Fruit fly (Drosophila melanogaster) whole organism, embryonic: ENCODE measurements around the gene Rab18.

Experiments used
- B-H1 ChIP-seq: fragments of 200-800 bp; sonication (Bioruptor generic); IDR thresholded peaks from 3 replicates; pipeline ENCODE4 v1.3.6; 2022; ENCODE audit warnings: missing biosample characterization, missing genetic modification characterization
- Bdp1 ChIP-seq: fragments of 200-800 bp; sonication (Bioruptor generic); optimal IDR thresholded peaks from 3 replicates; lab custom pipeline; 2016; ENCODE audit warnings: missing biosample characterization, missing genetic modification characterization
- CG10147 ChIP-seq: fragments of 200-800 bp; sonication (Bioruptor generic); optimal IDR thresholded peaks from 2 replicates; lab custom pipeline; 2019; ENCODE audit warnings: missing biosample characterization, mild to moderate bottlenecking, missing genetic modification characterization, moderate library complexity
- CG10959 ChIP-seq: fragments of 200-800 bp; sonication (Bioruptor generic); IDR thresholded peaks from 2 replicates; pipeline ENCODE4 v1.3.6; 2022; ENCODE audit warnings: missing biosample characterization, missing genetic modification characterization
- CG11723 ChIP-seq: fragments of 200-800 bp; sonication (Bioruptor generic); optimal IDR thresholded peaks from 2 replicates; lab custom pipeline; 2017; ENCODE audit warnings: missing biosample characterization, mild to moderate bottlenecking, missing genetic modification characterization
- CG12104 ChIP-seq: fragments of 200-800 bp; sonication (Bioruptor generic); optimal IDR thresholded peaks from 3 replicates; lab custom pipeline; 2016; ENCODE audit warnings: missing biosample characterization, missing genetic modification characterization
- CG12769 ChIP-seq: fragments of 200-800 bp; sonication (Bioruptor generic); optimal IDR thresholded peaks from 2 replicates; lab custom pipeline; 2019; ENCODE audit warnings: missing biosample characterization, mild to moderate bottlenecking, missing genetic modification characterization, moderate library complexity
- CG13123 ChIP-seq: fragments of 200-800 bp; sonication (Bioruptor generic); optimal IDR thresholded peaks from 2 replicates; lab custom pipeline; 2016; ENCODE audit warnings: missing biosample characterization, missing genetic modification characterization
- CG1792 ChIP-seq: fragments of 200-800 bp; sonication (Bioruptor generic); optimal IDR thresholded peaks from 2 replicates; lab custom pipeline; 2016; ENCODE audit warnings: missing biosample characterization, missing genetic modification characterization
- CG18599 ChIP-seq: fragments of 200-800 bp; sonication (Bioruptor generic); optimal IDR thresholded peaks from 3 replicates; lab custom pipeline; 2017; ENCODE audit warnings: missing biosample characterization, missing genetic modification characterization, mild to moderate bottlenecking, moderate library complexity, missing genetic modification reagents
- CG2202 ChIP-seq: fragments of 200-800 bp; sonication (Bioruptor generic); optimal IDR thresholded peaks from 2 replicates; lab custom pipeline; 2018; ENCODE audit warnings: missing biosample characterization, mild to moderate bottlenecking, missing genetic modification characterization
- CG30020 ChIP-seq: fragments of 200-800 bp; optimal IDR thresholded peaks from 2 replicates; lab custom pipeline; 2019; ENCODE audit warnings: missing biosample characterization, mild to moderate bottlenecking, missing genetic modification characterization, moderate library complexity
- CG31441 ChIP-seq: fragments of 200-800 bp; sonication (Bioruptor generic); IDR thresholded peaks from 2 replicates; pipeline ENCODE4 v1.3.6; 2022; ENCODE audit warnings: missing biosample characterization, missing genetic modification characterization
- CG3281 ChIP-seq: fragments of 200-800 bp; sonication (Bioruptor generic); optimal IDR thresholded peaks from 3 replicates; lab custom pipeline; 2017; ENCODE audit warnings: missing biosample characterization, mild to moderate bottlenecking, missing genetic modification characterization
- CG4404 ChIP-seq: fragments of 200-800 bp; sonication (Bioruptor generic); IDR thresholded peaks from 2 replicates; pipeline ENCODE4 v1.3.6; 2022; ENCODE audit warnings: missing biosample characterization, missing genetic modification characterization
- CG5245 ChIP-seq: fragments of 200-800 bp; sonication (Bioruptor generic); optimal IDR thresholded peaks from 3 replicates; lab custom pipeline; 2016; ENCODE audit warnings: missing biosample characterization, missing genetic modification characterization
- CG6175 ChIP-seq: fragments of 200-800 bp; sonication (Bioruptor generic); IDR thresholded peaks from 3 replicates; pipeline ENCODE4 v1.3.6; 2022; ENCODE audit warnings: missing biosample characterization, missing genetic modification characterization
- CG8765 ChIP-seq: fragments of 200-800 bp; sonication (Bioruptor generic); IDR thresholded peaks from 2 replicates; pipeline ENCODE4 v1.3.6; 2022; ENCODE audit warnings: missing biosample characterization, missing genetic modification characterization
- CG8924 ChIP-seq: fragments of 200-800 bp; optimal IDR thresholded peaks from 3 replicates; lab custom pipeline; 2019; ENCODE audit warnings: missing biosample characterization, mild to moderate bottlenecking, missing genetic modification characterization, moderate library complexity
- Dfd ChIP-seq, 2 experiments: fragments of >200 bp; optimal IDR thresholded peaks; 2 replicates each; lab custom pipeline; 2017; ENCODE audit warnings: missing biosample characterization in 2 of 2, missing genetic modification characterization in 2 of 2
- E2f1 ChIP-seq: fragments of 200-800 bp; sonication (Bioruptor generic); IDR thresholded peaks from 2 replicates; pipeline ENCODE4 v1.3.6; 2022; ENCODE audit warnings: missing biosample characterization, missing genetic modification characterization
- Fer1 ChIP-seq: fragments of 200-800 bp; sonication (Bioruptor generic); optimal IDR thresholded peaks from 2 replicates; lab custom pipeline; 2017; ENCODE audit warnings: missing biosample characterization, mild to moderate bottlenecking, missing genetic modification characterization
- Fer2 ChIP-seq: fragments of 200-800 bp; sonication (Bioruptor generic); optimal IDR thresholded peaks from 2 replicates; lab custom pipeline; 2018; ENCODE audit warnings: missing biosample characterization, mild to moderate bottlenecking, missing genetic modification characterization, moderate library complexity
- HLH3B ChIP-seq: fragments of 200-800 bp; sonication (Bioruptor generic); IDR thresholded peaks from 2 replicates; pipeline ENCODE4 v1.3.6; 2022; ENCODE audit warnings: missing biosample characterization, missing genetic modification characterization
- Hmr ChIP-seq: fragments of 200-800 bp; sonication (Bioruptor generic); optimal IDR thresholded peaks from 3 replicates; lab custom pipeline; 2017; ENCODE audit warnings: mild to moderate bottlenecking, missing biosample characterization, missing genetic modification reagents, missing genetic modification characterization
- Hr3 ChIP-seq: fragments of 200-800 bp; sonication (Bioruptor generic); optimal IDR thresholded peaks from 3 replicates; lab custom pipeline; 2016; ENCODE audit warnings: missing biosample characterization, missing genetic modification characterization
- Lpt ChIP-seq: fragments of >200 bp; optimal IDR thresholded peaks from 2 replicates; lab custom pipeline; 2018; ENCODE audit warnings: missing biosample characterization, missing genetic modification characterization
- Meics ChIP-seq: fragments of 200-800 bp; sonication (Bioruptor generic); optimal IDR thresholded peaks from 2 replicates; lab custom pipeline; 2017; ENCODE audit warnings: missing biosample characterization, mild to moderate bottlenecking, missing genetic modification characterization
- Nf-YB ChIP-seq: fragments of 200-800 bp; sonication (Bioruptor generic); optimal IDR thresholded peaks from 3 replicates; lab custom pipeline; 2019; ENCODE audit warnings: missing biosample characterization, mild to moderate bottlenecking, missing genetic modification characterization, moderate library complexity
- Nf-YC ChIP-seq: fragments of 200-800 bp; optimal IDR thresholded peaks from 3 replicates; lab custom pipeline; 2019; ENCODE audit warnings: missing biosample characterization, mild to moderate bottlenecking, missing genetic modification characterization, moderate library complexity
- Oaz ChIP-seq: fragments of 200-800 bp; sonication (Bioruptor generic); IDR thresholded peaks from 2 replicates; pipeline ENCODE4 v1.3.6; 2022; ENCODE audit warnings: missing biosample characterization, missing genetic modification characterization
- Opbp ChIP-seq: fragments of 200-800 bp; sonication (Bioruptor generic); IDR thresholded peaks from 3 replicates; pipeline ENCODE4 v1.3.6; 2022; ENCODE audit warnings: missing biosample characterization, missing genetic modification characterization; ENCODE audit not compliant: partially characterized antibody
- Ptx1 ChIP-seq: fragments of 200-800 bp; sonication (Bioruptor generic); IDR thresholded peaks from 2 replicates; pipeline ENCODE4 v1.3.6; 2022; ENCODE audit warnings: missing biosample characterization, missing genetic modification characterization
- Side ChIP-seq: fragments of 200-800 bp; sonication (Bioruptor generic); optimal IDR thresholded peaks from 2 replicates; lab custom pipeline; 2016; ENCODE audit warnings: missing biosample characterization, missing genetic modification characterization
- ash1 ChIP-seq: fragments of 200-800 bp; sonication (Bioruptor generic); optimal IDR thresholded peaks from 2 replicates; lab custom pipeline; 2018; ENCODE audit warnings: missing biosample characterization, mild to moderate bottlenecking, missing genetic modification characterization
- bbx ChIP-seq: fragments of 200-800 bp; sonication (Bioruptor generic); IDR thresholded peaks from 2 replicates; pipeline ENCODE4 v1.3.6; 2022; ENCODE audit warnings: missing biosample characterization, missing genetic modification characterization; ENCODE audit not compliant: partially characterized antibody
- bowl ChIP-seq: fragments of 200-800 bp; sonication (Bioruptor generic); IDR thresholded peaks from 2 replicates; pipeline ENCODE4 v1.3.6; 2022; ENCODE audit warnings: missing biosample characterization, missing genetic modification characterization
- croc ChIP-seq: fragments of 200-800 bp; sonication (Bioruptor generic); conservative IDR thresholded peaks from 3 replicates; pipeline ENCODE4 v1.3.6; 2022; ENCODE audit warnings: missing biosample characterization, missing genetic modification characterization
- fru ChIP-seq: fragments of >200 bp; optimal IDR thresholded peaks from 2 replicates; lab custom pipeline; 2017
- gsb ChIP-seq: fragments of 200-800 bp; sonication (Bioruptor generic); IDR thresholded peaks from 2 replicates; pipeline ENCODE4 v1.3.6; 2022; ENCODE audit warnings: missing biosample characterization, missing genetic modification characterization
- her ChIP-seq: fragments of 200-800 bp; sonication (Bioruptor generic); optimal IDR thresholded peaks from 2 replicates; lab custom pipeline; 2016; ENCODE audit warnings: missing biosample characterization, missing genetic modification characterization
- lab ChIP-seq: fragments of 200-800 bp; sonication (Bioruptor generic); optimal IDR thresholded peaks from 3 replicates; lab custom pipeline; 2017; ENCODE audit warnings: missing biosample characterization, missing genetic modification characterization, mild to moderate bottlenecking, moderate library complexity, missing genetic modification reagents
- nau ChIP-seq: fragments of 200-800 bp; sonication (Bioruptor generic); optimal IDR thresholded peaks from 3 replicates; lab custom pipeline; 2017; ENCODE audit warnings: missing biosample characterization, mild to moderate bottlenecking, missing genetic modification characterization, missing genetic modification reagents
- nerfin-2 ChIP-seq: fragments of 200-800 bp; sonication (Bioruptor generic); IDR thresholded peaks from 2 replicates; pipeline ENCODE4 v1.3.6; 2022; ENCODE audit warnings: missing biosample characterization, missing genetic modification characterization; ENCODE audit not compliant: partially characterized antibody
- pzg ChIP-seq: fragments of 200-800 bp; sonication (Bioruptor generic); optimal IDR thresholded peaks from 3 replicates; lab custom pipeline; 2018; ENCODE audit warnings: missing biosample characterization, mild to moderate bottlenecking, missing genetic modification characterization, moderate library complexity
- rib ChIP-seq: fragments of 200-800 bp; sonication (Bioruptor generic); IDR thresholded peaks from 2 replicates; pipeline ENCODE4 v1.3.6; 2022; ENCODE audit warnings: missing biosample characterization, missing genetic modification characterization
- salm ChIP-seq: fragments of 200-800 bp; sonication (Bioruptor generic); optimal IDR thresholded peaks from 2 replicates; lab custom pipeline; 2018; ENCODE audit warnings: missing biosample characterization, mild to moderate bottlenecking, missing genetic modification characterization
- sd ChIP-seq: fragments of 200-800 bp; sonication (Bioruptor generic); optimal IDR thresholded peaks from 3 replicates; lab custom pipeline; 2018; ENCODE audit warnings: missing biosample characterization, mild to moderate bottlenecking, missing genetic modification characterization, moderate library complexity
- tio ChIP-seq: fragments of 200-800 bp; sonication (Bioruptor generic); optimal IDR thresholded peaks from 2 replicates; lab custom pipeline; 2017; ENCODE audit warnings: missing biosample characterization, missing genetic modification characterization, inconsistent platforms
- ttk ChIP-seq: fragments of 200-800 bp; sonication (Bioruptor generic); IDR thresholded peaks from 2 replicates; pipeline ENCODE4 v2.1.2; 2022; ENCODE audit warnings: missing biosample characterization, missing genetic modification characterization

Rab18 gene

dm6 chrX:5671537-5672029 lies at the start of gene Rab18 (continued):
- TF ChIP-seq her (no peak), Meics (GFP tag; lab: Kevin White, UChicago) (no peak), B-H1 (GFP tag; lab: Robert Waterston, UW) (no peak), nau (GFP tag; lab: Kevin White, UChicago) (no peak), Bdp1 (GFP tag; lab: Kevin White, UChicago) (no peak), rib (GFP tag; lab: Robert Waterston, UW) (no peak), fru (lab: Kevin White, UChicago) (no peak), Ptx1 (GFP tag; lab: Robert Waterston, UW) (peak; percentile 57), lab (GFP tag; lab: Kevin White, UChicago) (peak; percentile 22), CG10959 (GFP tag; lab: Robert Waterston, UW) (no peak), Dfd (GFP tag; optimal IDR thresholded peaks at IDR 0.05; lab: Kevin White, UChicago) (no peak), CG11723 (GFP tag; lab: Kevin White, UChicago) (no peak), CG12769 (tag; lab: Kevin White, UChicago) (no peak), Side (GFP tag; lab: Kevin White, UChicago) (peak; percentile 3), CG30020 (tag; lab: Kevin White, UChicago) (peak; percentile 11), Fer1 (no peak), bowl (GFP tag; lab: Robert Waterston, UW) (no peak), CG10147 (GFP tag; lab: Kevin White, UChicago) (no peak), croc (GFP tag; lab: Robert Waterston, UW) (no peak), salm (tag; lab: Kevin White, UChicago) (no peak), Oaz (no peak), sd (tag; lab: Kevin White, UChicago) (no peak), CG8924 (no peak), tio (GFP tag; lab: Kevin White, UChicago) (no peak), CG5245 (no peak), Hmr (GFP tag; lab: Kevin White, UChicago) (no peak), Lpt (GFP tag; lab: Kevin White, UChicago) (no peak)
- TF ChIP-seq, all 482 proteins: peak for 139

dm6 chrX:5718476-5719012 lies 46.9 kb upstream of the Rab18 start:
- TF ChIP-seq CG18599 (GFP tag; lab: Kevin White, UChicago) (peak; percentile 83), E2f1 (GFP tag; lab: Robert Waterston, UW) (peak; percentile 41; the same call in 1 of the 2 replicates), CG3281 (peak; percentile 81), Ptx1 (GFP tag; lab: Robert Waterston, UW) (peak; percentile 67), CG31441 (0 out of 2 replicates have a peak, but pooled peaks have one; percentile 35), CG6175 (GFP tag; lab: Robert Waterston, UW) (peak; percentile 64; the same call in 2 of the 3 replicates), CG4404 (GFP tag; lab: Robert Waterston, UW) (no peak), Nf-YC (tag; lab: Kevin White, UChicago) (peak; percentile 23), bbx (no peak), nerfin-2 (GFP tag; lab: Robert Waterston, UW) (no peak), ttk (peak; percentile 58; the same call in 1 of the 2 replicates), gsb (GFP tag; lab: Robert Waterston, UW) (peak; percentile 51; the same call in 1 of the 2 replicates), HLH3B (peak; percentile 50; the same call in 1 of the 2 replicates), Fer2 (tag; lab: Kevin White, UChicago) (peak; percentile 58), CG13123 (no peak), Nf-YB (GFP tag; lab: Kevin White, UChicago) (peak; percentile 20), Dfd (GFP tag; optimal IDR thresholded peaks at IDR 0.05; lab: Kevin White, UChicago) (no peak), Opbp (GFP tag; lab: Robert Waterston, UW) (no peak), CG8765 (GFP tag; lab: Robert Waterston, UW) (no peak), CG1792 (GFP tag; lab: Kevin White, UChicago) (no peak), CG2202 (tag; lab: Kevin White, UChicago) (no peak), ash1 (no peak), Hr3 (GFP tag; lab: Kevin White, UChicago) (peak; percentile 9), CG12104 (peak; percentile 23), pzg (GFP tag; lab: Kevin White, UChicago) (no peak)
